Worm (Caenorhabditis elegans) whole organism, late embryonic: ENCODE results near the gene Y32B12A.5.

ENCODE experiments used
- K02D7.2 ChIP-seq: sonication (generic microtip); optimal IDR thresholded peaks from 2 replicates; lab custom pipeline; 2017; ENCODE audit warnings: mild to moderate bottlenecking, missing genetic modification characterization, missing compliant biosample characterization
- T23F11.4 ChIP-seq: fragments of 200-800 bp; sonication (Bioruptor generic); optimal IDR thresholded peaks from 2 replicates; lab custom pipeline; 2018; ENCODE audit warnings: mild to moderate bottlenecking, missing genetic modification characterization, missing compliant biosample characterization
- ahr-1 ChIP-seq: sonication (generic microtip); optimal IDR thresholded peaks from 2 replicates; lab custom pipeline; 2016; ENCODE audit warnings: missing genetic modification characterization, missing compliant biosample characterization
- ama-1 ChIP-seq: fragments of 150-350 bp; optimal IDR thresholded peaks from 2 replicates; lab custom pipeline; 2014
- ceh-14 ChIP-seq: sonication (generic microtip); optimal IDR thresholded peaks from 2 replicates; lab custom pipeline; 2016; ENCODE audit warnings: missing genotype, missing genetic modification characterization, missing compliant biosample characterization
- ceh-18 ChIP-seq: sonication (generic microtip); optimal IDR thresholded peaks from 2 replicates; lab custom pipeline; 2016; ENCODE audit warnings: missing genetic modification characterization, missing compliant biosample characterization
- ceh-19 ChIP-seq: fragments of 200-800 bp; sonication (Bioruptor generic); optimal IDR thresholded peaks from 2 replicates; lab custom pipeline; 2018; ENCODE audit warnings: mild to moderate bottlenecking, missing genetic modification characterization, missing compliant biosample characterization
- ceh-24 ChIP-seq: sonication (generic microtip); optimal IDR thresholded peaks from 2 replicates; lab custom pipeline; 2016; ENCODE audit warnings: mild to moderate bottlenecking, missing genetic modification characterization, missing compliant biosample characterization
- ceh-34 ChIP-seq: sonication (generic microtip); optimal IDR thresholded peaks from 2 replicates; lab custom pipeline; 2016; ENCODE audit warnings: mild to moderate bottlenecking, missing genetic modification characterization, missing compliant biosample characterization
- ceh-45 ChIP-seq: fragments of 200-800 bp; sonication (Bioruptor generic); IDR thresholded peaks from 2 replicates; pipeline ENCODE4 v1.3.6; 2022; ENCODE audit warnings: missing genetic modification reagents, missing genetic modification characterization, missing compliant biosample characterization
- ceh-6 ChIP-seq: fragments of 200-800 bp; sonication (Bioruptor generic); optimal IDR thresholded peaks from 2 replicates; lab custom pipeline; 2018; ENCODE audit warnings: mild to moderate bottlenecking, missing genetic modification characterization, missing compliant biosample characterization
- ceh-9 ChIP-seq: sonication (generic microtip); optimal IDR thresholded peaks from 2 replicates; lab custom pipeline; 2016; ENCODE audit warnings: mild to moderate bottlenecking, missing genetic modification characterization, inconsistent platforms, missing compliant biosample characterization
- che-1 ChIP-seq: sonication (generic microtip); optimal IDR thresholded peaks from 2 replicates; lab custom pipeline; 2016; ENCODE audit warnings: mild to moderate bottlenecking, missing genetic modification characterization, missing compliant biosample characterization
- elt-2 ChIP-seq: sonication (generic microtip); optimal IDR thresholded peaks from 2 replicates; lab custom pipeline; 2016; ENCODE audit warnings: missing genetic modification reagents, missing genetic modification characterization, missing compliant biosample characterization
- elt-4 ChIP-seq: sonication (generic microtip); optimal IDR thresholded peaks from 2 replicates; lab custom pipeline; 2016; ENCODE audit warnings: missing genetic modification characterization, missing compliant biosample characterization
- ets-4 ChIP-seq: sonication (generic microtip); optimal IDR thresholded peaks from 2 replicates; lab custom pipeline; 2016; ENCODE audit warnings: missing genetic modification characterization, missing compliant biosample characterization
- eyg-1 ChIP-seq: sonication (generic microtip); optimal IDR thresholded peaks from 2 replicates; lab custom pipeline; 2016; ENCODE audit warnings: missing genotype, missing genetic modification characterization, missing compliant biosample characterization
- fax-1 ChIP-seq: sonication (generic microtip); optimal IDR thresholded peaks from 2 replicates; lab custom pipeline; 2016; ENCODE audit warnings: missing genotype, missing genetic modification characterization, missing compliant biosample characterization
- fkh-10 ChIP-seq: fragments of 150-350 bp; optimal IDR thresholded peaks from 2 replicates; lab custom pipeline; 2014; ENCODE audit warnings: missing biosample characterization, missing genetic modification reagents, missing genetic modification characterization
- lim-6 ChIP-seq: sonication (generic microtip); optimal IDR thresholded peaks from 2 replicates; lab custom pipeline; 2016; ENCODE audit warnings: missing genetic modification characterization, missing compliant biosample characterization
- lin-11 ChIP-seq: fragments of 200-800 bp; sonication (Bioruptor generic); optimal IDR thresholded peaks from 2 replicates; lab custom pipeline; 2018; ENCODE audit warnings: mild to moderate bottlenecking, missing genetic modification characterization, missing compliant biosample characterization
- nfya-1 ChIP-seq: sonication (generic microtip); optimal IDR thresholded peaks from 2 replicates; lab custom pipeline; 2017; ENCODE audit warnings: missing genetic modification characterization, mild to moderate bottlenecking, missing compliant biosample characterization, antibody characterized with exemption, moderate library complexity
- nhr-232 ChIP-seq: sonication (generic microtip); optimal IDR thresholded peaks from 2 replicates; lab custom pipeline; 2016; ENCODE audit warnings: missing genetic modification characterization, missing compliant biosample characterization
- pag-3 ChIP-seq: sonication (generic microtip); optimal IDR thresholded peaks from 2 replicates; lab custom pipeline; 2016; ENCODE audit warnings: missing compliant biosample characterization, missing genetic modification characterization, borderline replicate concordance
- pat-9 ChIP-seq: fragments of 200-800 bp; sonication (Bioruptor generic); optimal IDR thresholded peaks from 2 replicates; lab custom pipeline; 2018; ENCODE audit warnings: mild to moderate bottlenecking, missing genetic modification characterization, moderate library complexity, missing compliant biosample characterization
- pax-1 ChIP-seq: fragments of 150-350 bp; optimal IDR thresholded peaks from 2 replicates; lab custom pipeline; 2014; ENCODE audit warnings: missing biosample characterization, missing genetic modification characterization
- pha-2 ChIP-seq: sonication (generic microtip); optimal IDR thresholded peaks from 2 replicates; lab custom pipeline; 2017; ENCODE audit warnings: mild to moderate bottlenecking, missing genetic modification characterization, missing compliant biosample characterization
- pha-4 ChIP-seq: fragments of 150-350 bp; optimal IDR thresholded peaks from 2 replicates; lab custom pipeline; 2018; ENCODE audit warnings: missing biosample characterization, missing genetic modification reagents, missing genetic modification characterization
- pros-1 ChIP-seq: fragments of 150-350 bp; optimal IDR thresholded peaks from 2 replicates; lab custom pipeline; 2014; ENCODE audit warnings: missing biosample characterization, missing genetic modification reagents, missing genetic modification characterization
- ref-2 ChIP-seq: sonication (generic microtip); optimal IDR thresholded peaks from 2 replicates; lab custom pipeline; 2016; ENCODE audit warnings: missing genetic modification characterization, missing compliant biosample characterization
- rnt-1 ChIP-seq: sonication (generic microtip); optimal IDR thresholded peaks from 2 replicates; lab custom pipeline; 2016; ENCODE audit warnings: missing genetic modification characterization, missing compliant biosample characterization
- sox-2 ChIP-seq: fragments of 200-800 bp; sonication (Bioruptor generic); IDR thresholded peaks from 2 replicates; pipeline ENCODE4 v1.3.6; 2022; ENCODE audit warnings: missing genetic modification reagents, missing genetic modification characterization, missing compliant biosample characterization
- syd-9 ChIP-seq: sonication (generic microtip); optimal IDR thresholded peaks from 2 replicates; lab custom pipeline; 2016; ENCODE audit warnings: mild to moderate bottlenecking, missing genetic modification characterization, moderate library complexity, missing compliant biosample characterization
- tbx-7 ChIP-seq: sonication (generic microtip); optimal IDR thresholded peaks from 2 replicates; lab custom pipeline; 2016; ENCODE audit warnings: missing genotype, missing genetic modification characterization, missing compliant biosample characterization
- ttx-3 ChIP-seq: sonication (generic microtip); optimal IDR thresholded peaks from 2 replicates; lab custom pipeline; 2016; ENCODE audit warnings: missing genetic modification reagents, missing genetic modification characterization, missing compliant biosample characterization
- unc-3 ChIP-seq, 2 experiments: fragments of 200-800 bp in 1 of 2; sonication (Bioruptor generic) in 1 of 2; sonication (generic microtip) in 1 of 2; conservative IDR thresholded peaks in 1 of 2; optimal IDR thresholded peaks in 1 of 2; 2 replicates each; pipeline versions ENCODE4 v1.3.6 to Lab custom; 2016 to 2022; ENCODE audit warnings: missing compliant biosample characterization in 2 of 2, missing genetic modification characterization in 2 of 2, missing genetic modification reagents in 1 of 2
- unc-42 ChIP-seq: sonication (generic microtip); optimal IDR thresholded peaks from 2 replicates; lab custom pipeline; 2016; ENCODE audit warnings: missing genotype, missing genetic modification characterization, missing compliant biosample characterization
- unc-55 ChIP-seq: sonication (generic microtip); optimal IDR thresholded peaks from 2 replicates; lab custom pipeline; 2017; ENCODE audit warnings: missing biosample characterization, missing genetic modification reagents, missing genetic modification characterization
- zip-5 ChIP-seq: sonication (generic microtip); optimal IDR thresholded peaks from 2 replicates; lab custom pipeline; 2016; ENCODE audit warnings: missing genetic modification characterization, missing compliant biosample characterization

Gene Y32B12A.5

ce11 chrV:16527796-16528195 is 40.4 kb upstream of the Y32B12A.5 start, which contains the start of gene F36D3.16:
Gene F36D3.16 (plus strand): TSS chrV:16528096.
- TF ChIP-seq unc-42 (tag; lab: Kevin White, UChicago): no peak
- TF ChIP-seq ama-1: no peak
- no peak for TF ChIP-seq pha-4 (tag; lab: Kevin White, UChicago)
- TF ChIP-seq rnt-1 (tag; lab: Kevin White, UChicago): no peak
- TF ChIP-seq ceh-14 (tag; lab: Kevin White, UChicago): no peak
- no peak for TF ChIP-seq ref-2
- TF ChIP-seq sox-2 (GFP tag; lab: Robert Waterston, UW): no peak
- TF ChIP-seq syd-9 (tag; lab: Kevin White, UChicago): no peak
- no peak for TF ChIP-seq K02D7.2 (tag; lab: Kevin White, UChicago)
- no peak for TF ChIP-seq ets-4 (tag; lab: Kevin White, UChicago)
- TF ChIP-seq unc-55 (GFP tag; lab: Kevin White, UChicago): no peak
- no peak for TF ChIP-seq nfya-1 (tag; lab: Kevin White, UChicago)
- TF ChIP-seq ceh-34: no peak
- TF ChIP-seq ceh-24 (tag; lab: Kevin White, UChicago): no peak
- no peak for TF ChIP-seq tbx-7 (tag; lab: Kevin White, UChicago)
- TF ChIP-seq ahr-1 (tag; lab: Kevin White, UChicago): no peak
- TF ChIP-seq ceh-6 (GFP tag; lab: Kevin White, UChicago): no peak
- no peak for TF ChIP-seq fax-1 (tag; lab: Kevin White, UChicago)
- TF ChIP-seq pat-9 (tag; lab: Kevin White, UChicago): no peak
- TF ChIP-seq eyg-1: no peak
- TF ChIP-seq, all 69 proteins: peak for 0

- TF ChIP-seq K02D7.2 (tag; lab: Kevin White, UChicago): no peak
- TF ChIP-seq lim-6: no peak
- no peak for TF ChIP-seq fkh-10 (GFP tag; lab: Kevin White, UChicago)
- no peak for TF ChIP-seq pat-9 (tag; lab: Kevin White, UChicago)
- TF ChIP-seq nhr-232: no peak
- no peak for TF ChIP-seq pax-1
- TF ChIP-seq ceh-19 (GFP tag; lab: Kevin White, UChicago): no peak
- TF ChIP-seq unc-3 (GFP tag; conservative IDR thresholded peaks at IDR 0.05; lab: Robert Waterston, UW): no peak
- no peak for TF ChIP-seq unc-3 (tag; optimal IDR thresholded peaks at IDR 0.05; lab: Kevin White, UChicago)
- no peak for TF ChIP-seq ceh-18 (tag; lab: Kevin White, UChicago)
- no peak for TF ChIP-seq che-1 (tag; lab: Kevin White, UChicago)
- no peak for TF ChIP-seq ceh-6 (GFP tag; lab: Kevin White, UChicago)
- TF ChIP-seq fax-1 (tag; lab: Kevin White, UChicago): no peak
- no peak for TF ChIP-seq unc-55 (GFP tag; lab: Kevin White, UChicago)
- TF ChIP-seq pros-1 (tag; lab: Kevin White, UChicago): no peak
- TF ChIP-seq zip-5 (tag; lab: Kevin White, UChicago): no peak
- no peak for TF ChIP-seq elt-4 (tag; lab: Kevin White, UChicago)
- TF ChIP-seq ceh-24 (tag; lab: Kevin White, UChicago): no peak
- TF ChIP-seq pag-3 (tag; lab: Kevin White, UChicago): no peak
Observed at ce11 chrV:16526858-16527257, 39.5 kb upstream of the Y32B12A.5 start, which contains the start of gene F36D3.8. Gene F36D3.8 (plus strand): TSS chrV:16527158.

ce11 chrV:16522242-16522641 is 34.9 kb upstream of the Y32B12A.5 start, which contains the start of gene srw-34:
Gene srw-34 (minus strand): TSS chrV:16522342.
- TF ChIP-seq pha-2 (tag; lab: Kevin White, UChicago): no peak
- no peak for TF ChIP-seq T23F11.4 (GFP tag; lab: Kevin White, UChicago)
- no peak for TF ChIP-seq elt-2 (tag; lab: Kevin White, UChicago)
- TF ChIP-seq ceh-45 (GFP tag; lab: Robert Waterston, UW): no peak

ce11 chrV:16517619-16518018 is 30.2 kb upstream of the Y32B12A.5 start, which contains the start of gene F36D3.4:
Gene F36D3.4 (minus strand): TSS chrV:16517719.
- no peak for TF ChIP-seq sox-2 (GFP tag; lab: Robert Waterston, UW)
- TF ChIP-seq ceh-9 (tag; lab: Kevin White, UChicago): no peak
- TF ChIP-seq pros-1 (tag; lab: Kevin White, UChicago): no peak
- TF ChIP-seq lin-11 (tag; lab: Kevin White, UChicago): no peak
- TF ChIP-seq ttx-3 (tag; lab: Kevin White, UChicago): no peak
- TF ChIP-seq fkh-10 (GFP tag; lab: Kevin White, UChicago): no peak
- TF ChIP-seq, all 69 proteins: peak for 0
